Fruit fly (Drosophila melanogaster) whole organism, embryonic: ENCODE measurements around the gene CG8206.

Source experiments
- Atf-2 ChIP-seq: fragments of 200-800 bp; sonication (Bioruptor generic); optimal IDR thresholded peaks from 2 replicates; lab custom pipeline; 2016; ENCODE audit warnings: missing biosample characterization, missing genetic modification characterization
- B-H2 ChIP-seq: fragments of 200-800 bp; sonication (Bioruptor generic); optimal IDR thresholded peaks from 2 replicates; lab custom pipeline; 2018; ENCODE audit warnings: missing biosample characterization, mild to moderate bottlenecking, missing genetic modification characterization
- Blimp-1 ChIP-seq: fragments of 200-800 bp; sonication (Bioruptor generic); optimal IDR thresholded peaks from 3 replicates; lab custom pipeline; 2018; ENCODE audit warnings: missing biosample characterization, missing genetic modification characterization, mild to moderate bottlenecking, moderate library complexity, missing genetic modification reagents
- CG10321 ChIP-seq: fragments of 200-800 bp; sonication (Bioruptor generic); IDR thresholded peaks from 2 replicates; pipeline ENCODE4 v1.3.6; 2022; ENCODE audit warnings: missing biosample characterization, missing genetic modification characterization
- CG10654 ChIP-seq: fragments of 200-800 bp; sonication (Bioruptor generic); optimal IDR thresholded peaks from 2 replicates; lab custom pipeline; 2016; ENCODE audit warnings: missing biosample characterization, missing genetic modification characterization
- CG12299 ChIP-seq: fragments of 200-800 bp; sonication (Bioruptor generic); optimal IDR thresholded peaks from 2 replicates; lab custom pipeline; 2018; ENCODE audit warnings: missing biosample characterization, mild to moderate bottlenecking, missing genetic modification characterization
- CG14014 ChIP-seq: fragments of 200-800 bp; sonication (Bioruptor generic); IDR thresholded peaks from 2 replicates; pipeline ENCODE4 v1.3.6; 2022; ENCODE audit warnings: missing biosample characterization, missing genetic modification characterization
- CG15269 ChIP-seq: fragments of 200-800 bp; sonication (Bioruptor generic); optimal IDR thresholded peaks from 2 replicates; lab custom pipeline; 2018; ENCODE audit warnings: missing biosample characterization, mild to moderate bottlenecking, missing genetic modification characterization, moderate library complexity
- CG15479 ChIP-seq: fragments of 200-800 bp; sonication (Bioruptor generic); optimal IDR thresholded peaks from 3 replicates; lab custom pipeline; 2019; ENCODE audit warnings: missing biosample characterization, mild to moderate bottlenecking, missing genetic modification characterization, moderate library complexity
- CG1602 ChIP-seq: fragments of 200-800 bp; sonication (Bioruptor generic); optimal IDR thresholded peaks from 3 replicates; lab custom pipeline; 2016; ENCODE audit warnings: missing biosample characterization, missing genetic modification characterization
- CG17186 ChIP-seq: fragments of 200-800 bp; sonication (Bioruptor generic); optimal IDR thresholded peaks from 3 replicates; lab custom pipeline; 2017; ENCODE audit warnings: missing biosample characterization, missing genetic modification reagents, missing genetic modification characterization
- CG18599 ChIP-seq: fragments of 200-800 bp; sonication (Bioruptor generic); optimal IDR thresholded peaks from 3 replicates; lab custom pipeline; 2017; ENCODE audit warnings: missing biosample characterization, missing genetic modification characterization, mild to moderate bottlenecking, moderate library complexity, missing genetic modification reagents
- CG2678 ChIP-seq: fragments of 200-800 bp; sonication (Bioruptor generic); optimal IDR thresholded peaks from 3 replicates; lab custom pipeline; 2019; ENCODE audit warnings: missing biosample characterization, mild to moderate bottlenecking, missing genetic modification characterization, moderate library complexity
- CG2712 ChIP-seq: fragments of 200-800 bp; optimal IDR thresholded peaks from 3 replicates; lab custom pipeline; 2019; ENCODE audit warnings: missing biosample characterization, mild to moderate bottlenecking, missing genetic modification characterization, moderate library complexity
- CG33213 ChIP-seq: fragments of 200-800 bp; sonication (Bioruptor generic); optimal IDR thresholded peaks from 3 replicates; lab custom pipeline; 2016; ENCODE audit warnings: missing biosample characterization, missing genetic modification characterization
- CG3995 ChIP-seq: fragments of 200-800 bp; sonication (Bioruptor generic); optimal IDR thresholded peaks from 3 replicates; lab custom pipeline; 2016; ENCODE audit warnings: missing biosample characterization, missing genetic modification characterization
- CG4328 ChIP-seq: fragments of 200-800 bp; sonication (Bioruptor generic); optimal IDR thresholded peaks from 3 replicates; lab custom pipeline; 2017; ENCODE audit warnings: missing biosample characterization, missing genetic modification reagents, missing genetic modification characterization
- CG6175 ChIP-seq: fragments of 200-800 bp; sonication (Bioruptor generic); IDR thresholded peaks from 3 replicates; pipeline ENCODE4 v1.3.6; 2022; ENCODE audit warnings: missing biosample characterization, missing genetic modification characterization
- CG6689 ChIP-seq: fragments of 200-800 bp; sonication (Bioruptor generic); IDR thresholded peaks from 2 replicates; pipeline ENCODE4 v1.3.6; 2022; ENCODE audit warnings: missing biosample characterization, missing genetic modification characterization
- CG6791 ChIP-seq: fragments of 200-800 bp; sonication (Bioruptor generic); IDR thresholded peaks from 3 replicates; pipeline ENCODE4 v1.3.6; 2022; ENCODE audit warnings: missing biosample characterization, missing genetic modification characterization; ENCODE audit not compliant: partially characterized antibody
- CG7556 ChIP-seq: fragments of 200-800 bp; sonication (Bioruptor generic); optimal IDR thresholded peaks from 2 replicates; lab custom pipeline; 2017; ENCODE audit warnings: missing biosample characterization, mild to moderate bottlenecking, missing genetic modification characterization
- CG8281 ChIP-seq: fragments of 200-800 bp; sonication (Bioruptor generic); optimal IDR thresholded peaks from 2 replicates; lab custom pipeline; 2018; ENCODE audit warnings: missing biosample characterization, mild to moderate bottlenecking, missing genetic modification characterization, moderate library complexity
- CG9727 ChIP-seq: fragments of 200-800 bp; sonication (Bioruptor generic); optimal IDR thresholded peaks from 3 replicates; lab custom pipeline; 2017; ENCODE audit warnings: missing biosample characterization, mild to moderate bottlenecking, missing genetic modification characterization
- CG9932 ChIP-seq: fragments of 200-800 bp; sonication (Bioruptor generic); IDR thresholded peaks from 2 replicates; pipeline ENCODE4 v1.3.6; 2022; ENCODE audit warnings: missing biosample characterization, missing genetic modification characterization
- Dfd ChIP-seq, 2 experiments: fragments of >200 bp; optimal IDR thresholded peaks; 2 replicates each; lab custom pipeline; 2017; ENCODE audit warnings: missing biosample characterization in 2 of 2, missing genetic modification characterization in 2 of 2
- HLH54F ChIP-seq: fragments of 200-800 bp; sonication (Bioruptor generic); optimal IDR thresholded peaks from 3 replicates; lab custom pipeline; 2016; ENCODE audit warnings: missing biosample characterization, missing genetic modification characterization
- Hey ChIP-seq: fragments of 200-800 bp; sonication (Bioruptor generic); optimal IDR thresholded peaks from 3 replicates; lab custom pipeline; 2018; ENCODE audit warnings: missing biosample characterization, mild to moderate bottlenecking, missing genetic modification characterization
- NK7.1 ChIP-seq: fragments of 200-800 bp; sonication (Bioruptor generic); optimal IDR thresholded peaks from 3 replicates; lab custom pipeline; 2016; ENCODE audit warnings: missing biosample characterization, missing genetic modification characterization
- Nf-YB ChIP-seq: fragments of 200-800 bp; sonication (Bioruptor generic); optimal IDR thresholded peaks from 3 replicates; lab custom pipeline; 2019; ENCODE audit warnings: missing biosample characterization, mild to moderate bottlenecking, missing genetic modification characterization, moderate library complexity
- PHDP ChIP-seq: fragments of 200-800 bp; sonication (Bioruptor generic); optimal IDR thresholded peaks from 3 replicates; lab custom pipeline; 2018; ENCODE audit warnings: missing biosample characterization, mild to moderate bottlenecking, missing genetic modification characterization, moderate library complexity
- Ptx1 ChIP-seq: fragments of 200-800 bp; sonication (Bioruptor generic); IDR thresholded peaks from 2 replicates; pipeline ENCODE4 v1.3.6; 2022; ENCODE audit warnings: missing biosample characterization, missing genetic modification characterization
- Spps ChIP-seq: fragments of 200-800 bp; sonication (Bioruptor generic); optimal IDR thresholded peaks from 2 replicates; lab custom pipeline; 2018; ENCODE audit warnings: missing biosample characterization, mild to moderate bottlenecking, missing genetic modification characterization
- Sry-δ ChIP-seq: fragments of 200-800 bp; sonication (Bioruptor generic); optimal IDR thresholded peaks from 2 replicates; lab custom pipeline; 2016; ENCODE audit warnings: missing biosample characterization, missing genetic modification characterization
- amos ChIP-seq: fragments of 200-800 bp; sonication (Bioruptor generic); IDR thresholded peaks from 2 replicates; pipeline ENCODE4 v1.3.6; 2022; ENCODE audit warnings: missing biosample characterization, missing genetic modification characterization; ENCODE audit not compliant: partially characterized antibody
- az2 ChIP-seq: fragments of 200-800 bp; sonication (Bioruptor generic); optimal IDR thresholded peaks from 3 replicates; lab custom pipeline; 2016; ENCODE audit warnings: missing biosample characterization, missing genetic modification characterization
- bsh ChIP-seq, 2 experiments: fragments of 200-800 bp; sonication (Bioruptor generic); optimal IDR thresholded peaks; 2 replicates each; lab custom pipeline; 2017 to 2018; ENCODE audit warnings: mild to moderate bottlenecking in 2 of 2, missing biosample characterization in 2 of 2, missing genetic modification characterization in 2 of 2, moderate library complexity in 1 of 2
- chinmo ChIP-seq: fragments of 200-800 bp; sonication (Bioruptor generic); IDR thresholded peaks from 4 replicates; pipeline ENCODE4 v1.3.6; 2022; ENCODE audit warnings: missing biosample characterization, missing genetic modification characterization; ENCODE audit not compliant: partially characterized antibody
- ci ChIP-seq: fragments of 200-800 bp; sonication (Bioruptor generic); IDR thresholded peaks from 3 replicates; pipeline ENCODE4 v1.3.6; 2022; ENCODE audit warnings: missing biosample characterization, missing genetic modification characterization
- crp ChIP-seq, 2 experiments: fragments of 200-800 bp; sonication (Bioruptor generic); optimal IDR thresholded peaks; 2 replicates in 1 of 2; 3 replicates in 1 of 2; lab custom pipeline; 2017; ENCODE audit warnings: missing biosample characterization in 2 of 2, missing genetic modification characterization in 2 of 2, mild to moderate bottlenecking in 1 of 2, moderate library complexity in 1 of 2
- da ChIP-seq: fragments of 200-800 bp; sonication (Bioruptor generic); optimal IDR thresholded peaks from 2 replicates; lab custom pipeline; 2016; ENCODE audit warnings: missing biosample characterization, missing genetic modification characterization
- dysf ChIP-seq: fragments of 200-800 bp; sonication (Bioruptor generic); IDR thresholded peaks from 3 replicates; pipeline ENCODE4 v1.3.6; 2022; ENCODE audit warnings: missing biosample characterization, missing genetic modification characterization
- ewg ChIP-seq: fragments of 200-800 bp; sonication (Bioruptor generic); optimal IDR thresholded peaks from 3 replicates; lab custom pipeline; 2017; ENCODE audit warnings: mild to moderate bottlenecking, missing biosample characterization, missing genetic modification reagents, missing genetic modification characterization
- fd96Cb ChIP-seq: fragments of 200-800 bp; sonication (Bioruptor generic); optimal IDR thresholded peaks from 2 replicates; lab custom pipeline; 2018; ENCODE audit warnings: missing biosample characterization, mild to moderate bottlenecking, missing genetic modification characterization, moderate library complexity
- gt ChIP-seq: fragments of 200-800 bp; sonication (Bioruptor generic); IDR thresholded peaks from 2 replicates; pipeline ENCODE4 v1.3.6; 2022; ENCODE audit warnings: missing biosample characterization, missing genetic modification characterization
- phol ChIP-seq: fragments of 200-800 bp; sonication (Bioruptor generic); optimal IDR thresholded peaks from 3 replicates; lab custom pipeline; 2018; ENCODE audit warnings: missing biosample characterization, mild to moderate bottlenecking, missing genetic modification characterization, moderate library complexity
- row ChIP-seq: fragments of 200-800 bp; sonication (Bioruptor generic); IDR thresholded peaks from 3 replicates; pipeline ENCODE4 v1.3.6; 2022; ENCODE audit warnings: missing biosample characterization, missing genetic modification characterization
- toy ChIP-seq: fragments of 200-800 bp; sonication (Bioruptor generic); IDR thresholded peaks from 2 replicates; pipeline ENCODE4 v1.3.6; 2022; ENCODE audit warnings: missing biosample characterization, missing genetic modification characterization
- trem ChIP-seq: fragments of 200-800 bp; optimal IDR thresholded peaks from 3 replicates; lab custom pipeline; 2019; ENCODE audit warnings: missing biosample characterization, mild to moderate bottlenecking, missing genetic modification characterization, moderate library complexity
- trh ChIP-seq: fragments of 200-800 bp; sonication (Bioruptor generic); optimal IDR thresholded peaks from 2 replicates; lab custom pipeline; 2016; ENCODE audit warnings: missing biosample characterization, missing genetic modification characterization

Gene CG8206

dm6 chrX:15738890-15739550 is at the start of gene CG8206, which contains the start of gene CG11679 (continued):
- TF ChIP-seq az2 (GFP tag; lab: Kevin White, UChicago) = no peak
- TF ChIP-seq gt (GFP tag; lab: Robert Waterston, UW) = no peak
- TF ChIP-seq CG9932 (GFP tag; lab: Robert Waterston, UW) = peak; percentile 61
- no peak for TF ChIP-seq CG1602 (GFP tag; lab: Kevin White, UChicago)
- no peak for TF ChIP-seq CG6791
- TF ChIP-seq phol (tag; lab: Kevin White, UChicago) = peak; percentile 55
- TF ChIP-seq Dfd (GFP tag; optimal IDR thresholded peaks at IDR 0.05; lab: Kevin White, UChicago) = no peak
- no peak for TF ChIP-seq CG17186 (GFP tag; lab: Kevin White, UChicago)
- TF ChIP-seq Spps (tag; lab: Kevin White, UChicago) = no peak
- no peak for TF ChIP-seq NK7.1 (GFP tag; lab: Kevin White, UChicago)
- no peak for TF ChIP-seq CG4328
- no peak for TF ChIP-seq CG6175 (GFP tag; lab: Robert Waterston, UW)
- TF ChIP-seq chinmo = 0 out of 4 replicates have a peak, but pooled peaks have one; percentile 44
- no peak for TF ChIP-seq CG7556 (GFP tag; lab: Kevin White, UChicago)
- TF ChIP-seq CG8281 (tag; lab: Kevin White, UChicago) = no peak
- TF ChIP-seq ci (GFP tag; lab: Robert Waterston, UW) = no peak
- no peak for TF ChIP-seq CG18599 (GFP tag; lab: Kevin White, UChicago)
- TF ChIP-seq dysf (GFP tag; lab: Robert Waterston, UW) = peak; percentile 41; the same call in 1 of the 3 replicates
- TF ChIP-seq CG12299 (tag; lab: Kevin White, UChicago) = no peak
- no peak for TF ChIP-seq CG10321
- peak in 1 of 2 experiments; percentile 86 for TF ChIP-seq crp (GFP tag; optimal IDR thresholded peaks at IDR 0.05; lab: Kevin White, UChicago)
- peak; percentile 26; the same call in 1 of the 2 replicates for TF ChIP-seq CG14014 (GFP tag; lab: Robert Waterston, UW)
- peak; percentile 47 for TF ChIP-seq CG15479
- no peak for TF ChIP-seq bsh (GFP tag; optimal IDR thresholded peaks at IDR 0.05; lab: Kevin White, UChicago)
- peak; percentile 31 for TF ChIP-seq Atf-2 (GFP tag; lab: Kevin White, UChicago)
- TF ChIP-seq CG9727 (GFP tag; lab: Kevin White, UChicago) = peak; percentile 20
- TF ChIP-seq CG33213 (GFP tag; lab: Kevin White, UChicago) = no peak
- peak; percentile 75 for TF ChIP-seq Sry-δ (GFP tag; lab: Kevin White, UChicago)
- no peak for TF ChIP-seq fd96Cb (tag; lab: Kevin White, UChicago)
- TF ChIP-seq HLH54F (GFP tag; lab: Kevin White, UChicago) = peak; percentile 39
- no peak for TF ChIP-seq toy (GFP tag; lab: Robert Waterston, UW)
- TF ChIP-seq B-H2 (GFP tag; lab: Kevin White, UChicago) = peak; percentile 1
- TF ChIP-seq trem (tag; lab: Kevin White, UChicago) = peak; percentile 49
- TF ChIP-seq trh (GFP tag; lab: Kevin White, UChicago) = no peak
- TF ChIP-seq Ptx1 (GFP tag; lab: Robert Waterston, UW) = peak; percentile 40; the same call in 1 of the 2 replicates
- peak; percentile 89 for TF ChIP-seq row (GFP tag; lab: Robert Waterston, UW)
- TF ChIP-seq Blimp-1 = no peak
- TF ChIP-seq CG2678 (tag; lab: Kevin White, UChicago) = peak; percentile 60
- no peak for TF ChIP-seq CG10654 (GFP tag; lab: Kevin White, UChicago)
- TF ChIP-seq CG2712 (tag; lab: Kevin White, UChicago) = peak; percentile 42
- TF ChIP-seq Nf-YB (GFP tag; lab: Kevin White, UChicago) = no peak
- TF ChIP-seq CG3995 (GFP tag; lab: Kevin White, UChicago) = peak; percentile 86
- TF ChIP-seq PHDP (tag; lab: Kevin White, UChicago) = peak; percentile 13
- no peak for TF ChIP-seq amos
- TF ChIP-seq CG15269 (tag; lab: Kevin White, UChicago) = peak; percentile 32
- peak; percentile 41 for TF ChIP-seq ewg
- TF ChIP-seq da (GFP tag; lab: Kevin White, UChicago) = no peak
- TF ChIP-seq CG6689 (GFP tag; lab: Robert Waterston, UW) = peak; percentile 55
- TF ChIP-seq Hey (tag; lab: Kevin White, UChicago) = no peak
